Worm (Caenorhabditis elegans) whole organism, L2 larva: ENCODE results near the gene wrt-8.

Experiments used
- ama-1 ChIP-seq: fragments of 150-350 bp; optimal IDR thresholded peaks from 2 replicates; lab custom pipeline; 2018; ENCODE audit warnings: inconsistent platforms
- ceh-82 ChIP-seq: fragments of 150-350 bp; optimal IDR thresholded peaks from 2 replicates; lab custom pipeline; 2014; ENCODE audit warnings: missing biosample characterization, missing genetic modification characterization
- egl-27 ChIP-seq: sonication (generic microtip); optimal IDR thresholded peaks from 3 replicates; lab custom pipeline; 2017; ENCODE audit warnings: missing biosample characterization, missing genetic modification reagents, missing genetic modification characterization
- elt-1 ChIP-seq: fragments of 150-350 bp; optimal IDR thresholded peaks from 2 replicates; lab custom pipeline; 2014; ENCODE audit warnings: missing biosample characterization, missing genetic modification characterization
- nhr-237 ChIP-seq: fragments of 150-350 bp; optimal IDR thresholded peaks from 2 replicates; lab custom pipeline; 2014; ENCODE audit warnings: missing biosample characterization, missing genetic modification characterization
- nhr-25 ChIP-seq: fragments of 150-350 bp; sonication (generic microtip); optimal IDR thresholded peaks from 3 replicates; lab custom pipeline; 2014; ENCODE audit warnings: missing biosample characterization, missing genetic modification characterization
- nhr-6 ChIP-seq: fragments of 150-350 bp; optimal IDR thresholded peaks from 2 replicates; lab custom pipeline; 2014; ENCODE audit warnings: missing biosample characterization, missing genetic modification characterization
- sem-4 ChIP-seq: fragments of 150-350 bp; optimal IDR thresholded peaks from 2 replicates; lab custom pipeline; 2014; ENCODE audit warnings: missing biosample characterization, missing genetic modification reagents, missing genetic modification characterization
- sma-3 ChIP-seq: sonication (generic microtip); optimal IDR thresholded peaks from 2 replicates; lab custom pipeline; 2016; ENCODE audit warnings: missing genetic modification reagents, missing genetic modification characterization, missing compliant biosample characterization
- snpc-4 ChIP-seq: fragments of 150-350 bp; optimal IDR thresholded peaks from 2 replicates; lab custom pipeline; 2014; ENCODE audit warnings: missing biosample characterization, missing genetic modification characterization
- unc-62 ChIP-seq: fragments of 150-350 bp; optimal IDR thresholded peaks from 2 replicates; lab custom pipeline; 2014; ENCODE audit warnings: missing biosample characterization, missing genetic modification reagents, missing genetic modification characterization
- ztf-1 ChIP-seq: fragments of 200-800 bp; sonication (Bioruptor generic); conservative IDR thresholded peaks from 2 replicates; pipeline ENCODE4 v1.3.6; 2022; ENCODE audit warnings: missing genetic modification characterization, missing compliant biosample characterization
- ztf-4 ChIP-seq: fragments of 150-350 bp; optimal IDR thresholded peaks from 2 replicates; lab custom pipeline; 2014; ENCODE audit warnings: missing biosample characterization, missing genetic modification characterization

DNA sequence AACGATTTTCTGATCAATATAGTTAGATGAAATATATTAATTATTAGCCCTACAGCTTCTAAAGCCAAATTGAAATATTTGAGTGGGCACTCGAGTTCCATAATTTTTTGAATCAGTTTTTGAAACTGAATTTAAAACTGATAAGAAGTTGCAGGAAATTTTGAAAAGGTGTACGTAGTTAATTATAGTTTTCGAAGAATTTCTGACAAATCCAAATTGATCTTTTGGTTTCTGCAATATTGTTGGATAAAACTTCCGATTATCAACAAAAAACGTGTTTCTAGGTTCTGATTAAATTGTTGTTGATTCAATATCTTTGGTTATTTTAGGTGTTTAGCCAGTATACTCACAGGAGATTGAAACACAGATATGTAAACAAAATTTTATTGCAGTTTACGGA is 37.6 kb downstream of the wrt-8 start, which contains the start of gene T26H8.4:
- TF ChIP-seq nhr-25: no peak
- no peak for TF ChIP-seq unc-62 (GFP tag; lab: Kevin White, UChicago)
- no peak for TF ChIP-seq elt-1 (tag; lab: Kevin White, UChicago)
- no peak for TF ChIP-seq snpc-4
- TF ChIP-seq ceh-82: no peak
- no peak for TF ChIP-seq ztf-1
- TF ChIP-seq egl-27 (tag; lab: Kevin White, UChicago): no peak
- no peak for TF ChIP-seq nhr-6 (tag; lab: Kevin White, UChicago)
- no peak for TF ChIP-seq nhr-237 (tag; lab: Kevin White, UChicago)
- no peak for TF ChIP-seq ama-1
- TF ChIP-seq ztf-4 (tag; lab: Kevin White, UChicago): no peak
- no peak for TF ChIP-seq sem-4 (tag; lab: Kevin White, UChicago)
- no peak for TF ChIP-seq sma-3 (GFP tag; lab: Kevin White, UChicago)
